Worm (Caenorhabditis elegans) whole organism, L1 larva: ENCODE data around the gene ins-5.
A peak's percentile ranks its signal among the peaks of the same experiment; 100 is the strongest.

Experiments used
- C34B4.2 ChIP-seq: sonication (generic microtip); optimal IDR thresholded peaks from 2 replicates; lab custom pipeline; 2017; ENCODE audit warnings: mild to moderate bottlenecking, missing genetic modification characterization, missing compliant biosample characterization
- alr-1 ChIP-seq: fragments of 200-800 bp; sonication (Bioruptor generic); optimal IDR thresholded peaks from 2 replicates; lab custom pipeline; 2018; ENCODE audit warnings: borderline replicate concordance, mild to moderate bottlenecking, missing genetic modification characterization, missing compliant biosample characterization
- ceh-63 ChIP-seq: fragments of 200-800 bp; sonication (Bioruptor generic); optimal IDR thresholded peaks from 2 replicates; lab custom pipeline; 2018; ENCODE audit warnings: mild to moderate bottlenecking, missing genetic modification characterization, missing compliant biosample characterization
- ceh-88 ChIP-seq: fragments of 200-800 bp; sonication (Bioruptor generic); IDR thresholded peaks from 2 replicates; pipeline ENCODE4 v1.3.6; 2022; ENCODE audit warnings: missing genetic modification characterization, missing compliant biosample characterization
- ces-1 ChIP-seq: fragments of 150-350 bp; optimal IDR thresholded peaks from 2 replicates; lab custom pipeline; 2014; ENCODE audit warnings: missing biosample characterization, missing genetic modification reagents, missing genetic modification characterization
- dsc-1 ChIP-seq: sonication (generic microtip); optimal IDR thresholded peaks from 2 replicates; lab custom pipeline; 2016; ENCODE audit warnings: mild to moderate bottlenecking, missing genetic modification characterization, missing compliant biosample characterization
- efl-1 ChIP-seq, 4 experiments: fragments of 150-350 bp; optimal IDR thresholded peaks in 3 of 4; peaks in 1 of 4; 1 replicate in 1 of 4; 2 replicates in 3 of 4; lab custom pipeline; 2014; ENCODE audit warnings: missing biosample characterization in 2 of 4, missing genetic modification characterization in 2 of 4, missing genetic modification reagents in 2 of 4
- elt-2 ChIP-seq: sonication (generic microtip); optimal IDR thresholded peaks from 2 replicates; lab custom pipeline; 2016; ENCODE audit warnings: missing genetic modification characterization, mild to moderate bottlenecking, inconsistent platforms, missing compliant biosample characterization, missing genetic modification reagents
- fkh-10 ChIP-seq: sonication (generic microtip); optimal IDR thresholded peaks from 2 replicates; lab custom pipeline; 2017; ENCODE audit warnings: missing biosample characterization, missing genetic modification reagents, missing genetic modification characterization
- fos-1 ChIP-seq: fragments of 150-350 bp; optimal IDR thresholded peaks from 2 replicates; lab custom pipeline; 2014; ENCODE audit warnings: missing biosample characterization, missing genetic modification characterization
- hpl-2 ChIP-seq: fragments of 150-350 bp; optimal IDR thresholded peaks from 2 replicates; lab custom pipeline; 2014; ENCODE audit warnings: missing biosample characterization, missing genetic modification reagents, missing genetic modification characterization
- irx-1 ChIP-seq: sonication (generic microtip); optimal IDR thresholded peaks from 2 replicates; lab custom pipeline; 2016; ENCODE audit warnings: missing genetic modification characterization, missing compliant biosample characterization
- isw-1 ChIP-seq: fragments of 200-800 bp; sonication (Bioruptor generic); IDR thresholded peaks from 2 replicates; pipeline ENCODE4 v1.3.6; 2022; ENCODE audit warnings: missing genetic modification characterization, missing compliant biosample characterization
- jun-1 ChIP-seq: fragments of 150-350 bp; optimal IDR thresholded peaks from 2 replicates; lab custom pipeline; 2014; ENCODE audit warnings: missing biosample characterization, missing genetic modification reagents, missing genetic modification characterization
- lin-14 ChIP-seq: fragments of 200-800 bp; sonication (Bioruptor generic); optimal IDR thresholded peaks from 2 replicates; lab custom pipeline; 2018; ENCODE audit warnings: mild to moderate bottlenecking, missing genetic modification characterization, moderate library complexity, missing compliant biosample characterization
- lin-15B ChIP-seq: fragments of 150-350 bp; sonication (generic microtip); optimal IDR thresholded peaks from 3 replicates; lab custom pipeline; 2014; ENCODE audit warnings: missing biosample characterization, missing genetic modification characterization
- lin-35 ChIP-seq, 2 experiments: fragments of 150-350 bp; optimal IDR thresholded peaks; 2 replicates each; lab custom pipeline; 2014; ENCODE audit warnings: missing biosample characterization in 2 of 2, missing genetic modification characterization in 2 of 2, missing genetic modification reagents in 2 of 2
- lin-39 ChIP-seq: fragments of 150-350 bp; optimal IDR thresholded peaks from 2 replicates; lab custom pipeline; 2014; ENCODE audit warnings: missing biosample characterization, missing genetic modification reagents, missing genetic modification characterization
- lsy-2 ChIP-seq, 2 experiments: fragments of 150-350 bp; optimal IDR thresholded peaks; 2 replicates each; lab custom pipeline; 2014; ENCODE audit warnings: missing biosample characterization in 2 of 2, missing genetic modification characterization in 2 of 2
- mab-9 ChIP-seq: fragments of 200-800 bp; sonication (Bioruptor generic); IDR thresholded peaks from 2 replicates; pipeline ENCODE4 v1.3.6; 2022; ENCODE audit warnings: missing genetic modification reagents, missing genetic modification characterization, missing compliant biosample characterization
- mdl-1 ChIP-seq, 2 experiments: fragments of 150-350 bp; optimal IDR thresholded peaks; 2 replicates each; lab custom pipeline; 2014 to 2017; ENCODE audit warnings: missing biosample characterization in 2 of 2, missing genetic modification characterization in 2 of 2, inconsistent platforms in 1 of 2
- nhr-19 ChIP-seq: fragments of 200-800 bp; sonication (Bioruptor generic); conservative IDR thresholded peaks from 2 replicates; pipeline ENCODE4 v1.3.6; 2022; ENCODE audit warnings: missing genetic modification characterization, missing compliant biosample characterization
- nhr-20 ChIP-seq: sonication (generic microtip); optimal IDR thresholded peaks from 2 replicates; lab custom pipeline; 2016; ENCODE audit warnings: mild to moderate bottlenecking, missing genetic modification characterization, missing compliant biosample characterization
- nhr-47 ChIP-seq: sonication (generic microtip); optimal IDR thresholded peaks from 2 replicates; lab custom pipeline; 2016; ENCODE audit warnings: mild to moderate bottlenecking, missing genetic modification characterization, moderate library complexity, missing compliant biosample characterization
- nhr-71 ChIP-seq: sonication (generic microtip); optimal IDR thresholded peaks from 2 replicates; lab custom pipeline; 2016; ENCODE audit warnings: mild to moderate bottlenecking, missing genetic modification characterization, moderate library complexity, missing compliant biosample characterization
- nhr-84 ChIP-seq: sonication (generic microtip); optimal IDR thresholded peaks from 2 replicates; lab custom pipeline; 2017; ENCODE audit warnings: missing biosample characterization, missing genetic modification characterization
- nhr-85 ChIP-seq: sonication (generic microtip); peaks from one replicate; lab custom pipeline; 2016; ENCODE audit warnings: missing genetic modification characterization, inconsistent platforms, missing compliant biosample characterization
- nhr-90 ChIP-seq: sonication (generic microtip); optimal IDR thresholded peaks from 2 replicates; lab custom pipeline; 2016; ENCODE audit warnings: mild to moderate bottlenecking, missing genetic modification characterization, missing compliant biosample characterization; ENCODE audit not compliant: poor library complexity
- pqm-1 ChIP-seq: sonication (generic microtip); optimal IDR thresholded peaks from 3 replicates; lab custom pipeline; 2017; ENCODE audit warnings: missing biosample characterization, missing genetic modification characterization
- rnt-1 ChIP-seq: sonication (generic microtip); optimal IDR thresholded peaks from 2 replicates; lab custom pipeline; 2016; ENCODE audit warnings: mild to moderate bottlenecking, missing genetic modification characterization, moderate library complexity, missing compliant biosample characterization
- snu-23 ChIP-seq: sonication (generic microtip); optimal IDR thresholded peaks from 2 replicates; lab custom pipeline; 2016; ENCODE audit warnings: missing genetic modification characterization, missing compliant biosample characterization
- sup-37 ChIP-seq: fragments of 200-800 bp; sonication (Bioruptor generic); optimal IDR thresholded peaks from 2 replicates; lab custom pipeline; 2018; ENCODE audit warnings: mild to moderate bottlenecking, missing genetic modification characterization, missing compliant biosample characterization
- swsn-7 ChIP-seq: sonication (generic microtip); optimal IDR thresholded peaks from 2 replicates; lab custom pipeline; 2016; ENCODE audit warnings: missing genetic modification characterization, missing compliant biosample characterization
- tbx-2 ChIP-seq: sonication (generic microtip); optimal IDR thresholded peaks from 2 replicates; lab custom pipeline; 2016; ENCODE audit warnings: missing genetic modification characterization, missing compliant biosample characterization
- tlp-1 ChIP-seq: fragments of 150-350 bp; optimal IDR thresholded peaks from 2 replicates; lab custom pipeline; 2014; ENCODE audit warnings: missing biosample characterization, missing genetic modification characterization
- unc-130 ChIP-seq: fragments of 150-350 bp; optimal IDR thresholded peaks from 2 replicates; lab custom pipeline; 2017; ENCODE audit warnings: missing biosample characterization, missing genetic modification characterization, inconsistent platforms
- xbp-1 ChIP-seq: sonication (generic microtip); optimal IDR thresholded peaks from 2 replicates; lab custom pipeline; 2016; ENCODE audit warnings: missing genetic modification characterization, missing compliant biosample characterization
- zag-1 ChIP-seq: fragments of 150-350 bp; optimal IDR thresholded peaks from 2 replicates; lab custom pipeline; 2014; ENCODE audit warnings: missing biosample characterization, missing genetic modification characterization

Gene ins-5

DNA sequence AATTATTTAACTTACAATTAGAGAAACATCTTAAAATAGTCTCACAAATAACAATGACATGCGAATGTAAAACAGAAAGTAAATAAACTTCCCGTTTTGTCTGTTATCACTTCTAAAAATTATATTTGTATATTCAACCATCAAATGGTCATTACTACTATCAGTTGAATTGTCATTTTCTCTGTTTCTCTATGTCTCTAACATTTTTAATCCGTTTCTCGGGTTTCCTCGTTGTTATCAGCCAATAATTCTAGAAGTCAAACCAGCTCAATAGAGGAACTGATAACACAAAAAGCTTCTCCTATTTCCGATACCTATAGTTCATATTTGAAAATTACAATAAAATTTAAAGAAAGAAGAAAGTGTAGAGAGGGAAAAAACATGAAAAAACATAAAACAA is 29.3 kb downstream of the ins-5 start:
- no peak for TF ChIP-seq ceh-63 (GFP tag; lab: Kevin White, UChicago)
- peak; percentile 93 for TF ChIP-seq pqm-1 (tag; lab: Kevin White, UChicago)
- no peak for TF ChIP-seq lin-35 (GFP tag; optimal IDR thresholded peaks at IDR 0.05; lab: Kevin White, UChicago)
- TF ChIP-seq lin-14 (GFP tag; lab: Kevin White, UChicago) = peak; percentile 56
- TF ChIP-seq hpl-2 (GFP tag; lab: Kevin White, UChicago) = no peak
- no peak for TF ChIP-seq irx-1 (tag; lab: Kevin White, UChicago)
- peak; percentile 56 for TF ChIP-seq nhr-71 (tag; lab: Kevin White, UChicago)
- peak; percentile 55 for TF ChIP-seq jun-1 (tag; lab: Kevin White, UChicago)
- TF ChIP-seq ces-1 (GFP tag; lab: Kevin White, UChicago) = no peak
- TF ChIP-seq fkh-10 (GFP tag; lab: Kevin White, UChicago) = no peak
- peak; percentile 42 for TF ChIP-seq nhr-20
- TF ChIP-seq lsy-2 (tag; optimal IDR thresholded peaks at IDR 0.05; lab: Kevin White, UChicago) = peak in 1 of 2 experiments; percentile 36
- TF ChIP-seq nhr-90 (tag; lab: Kevin White, UChicago) = peak; percentile 43
- TF ChIP-seq xbp-1 (tag; lab: Kevin White, UChicago) = no peak
- TF ChIP-seq elt-2 = peak; percentile 100
- peak; percentile 74 for TF ChIP-seq tlp-1 (tag; lab: Kevin White, UChicago)
- TF ChIP-seq mab-9 (GFP tag; lab: Robert Waterston, UW) = no peak
- no peak for TF ChIP-seq nhr-85
- TF ChIP-seq efl-1 (optimal IDR thresholded peaks at IDR 0.05; lab: Kevin White, UChicago) = no peak
- TF ChIP-seq efl-1 (GFP tag; optimal IDR thresholded peaks at IDR 0.05 in 1 of 2; lab: Kevin White, UChicago) = peak in 1 of 2 experiments; percentile 73
- no peak for TF ChIP-seq ceh-88 (GFP tag; lab: Robert Waterston, UW)
- TF ChIP-seq sup-37 (GFP tag; lab: Kevin White, UChicago) = no peak

DNA sequence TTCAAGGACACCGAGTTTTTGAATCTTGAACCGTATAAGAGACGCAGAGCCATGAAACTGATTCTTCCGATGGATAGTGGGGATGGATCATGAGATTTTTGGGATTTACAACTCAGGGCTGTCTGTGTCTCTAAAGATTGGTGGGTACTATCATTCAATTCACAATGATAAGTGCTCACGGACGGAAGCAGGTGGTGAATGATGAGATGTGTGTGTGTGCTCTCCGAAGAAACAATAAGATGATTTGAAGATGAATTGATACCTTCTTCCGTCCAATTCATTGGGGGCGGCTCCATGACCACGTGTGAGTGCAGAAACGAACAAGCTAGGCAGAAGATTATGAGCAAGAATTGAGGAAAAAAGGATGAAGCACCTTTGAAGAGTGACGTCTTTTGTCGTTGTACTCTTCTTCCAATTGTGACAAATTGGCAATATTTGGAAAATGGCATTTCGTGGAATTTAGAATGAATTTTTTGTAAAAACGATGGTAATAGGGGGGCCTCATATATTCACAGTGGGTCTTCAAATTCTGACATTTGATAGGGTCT is 31.3 kb downstream of the ins-5 start:
- TF ChIP-seq C34B4.2 (tag; lab: Kevin White, UChicago) (no peak), nhr-20 (peak; percentile 31), lin-15B (tag; lab: Kevin White, UChicago) (no peak), mdl-1 (tag; optimal IDR thresholded peaks at IDR 0.05; lab: Kevin White, UChicago) (peak in 1 of 2 experiments; percentile 32), nhr-71 (tag; lab: Kevin White, UChicago) (peak; percentile 80), lin-14 (GFP tag; lab: Kevin White, UChicago) (peak; percentile 86), alr-1 (no peak), zag-1 (tag; lab: Kevin White, UChicago) (no peak), lsy-2 (tag; optimal IDR thresholded peaks at IDR 0.05; lab: Kevin White, UChicago) (peak; percentile 3 to 51), snu-23 (GFP tag; lab: Kevin White, UChicago) (peak; percentile 46), dsc-1 (peak; percentile 75), nhr-19 (GFP tag; lab: Robert Waterston, UW) (peak; percentile 38; the same call in 1 of the 2 replicates), lin-39 (peak; percentile 19), nhr-47 (tag; lab: Kevin White, UChicago) (peak; percentile 3), swsn-7 (peak; percentile 12), unc-130 (tag; lab: Kevin White, UChicago) (peak; percentile 7), rnt-1 (peak; percentile 66), efl-1 (optimal IDR thresholded peaks at IDR 0.05; lab: Kevin White, UChicago) (peak; percentile 12 to 20), efl-1 (GFP tag; optimal IDR thresholded peaks at IDR 0.05 in 1 of 2; lab: Kevin White, UChicago) (peak in 1 of 2 experiments; percentile 84), nhr-84 (tag; lab: Kevin White, UChicago) (no peak)

- no peak for TF ChIP-seq nhr-84 (tag; lab: Kevin White, UChicago)
- no peak for TF ChIP-seq jun-1 (tag; lab: Kevin White, UChicago)
- no peak for TF ChIP-seq efl-1 (optimal IDR thresholded peaks at IDR 0.05; lab: Kevin White, UChicago)
- no peak for TF ChIP-seq efl-1 (GFP tag; optimal IDR thresholded peaks at IDR 0.05 in 1 of 2; lab: Kevin White, UChicago)
- TF ChIP-seq fos-1 (tag; lab: Kevin White, UChicago) = no peak
- TF ChIP-seq isw-1 (GFP tag; lab: Robert Waterston, UW) = no peak
- no peak for TF ChIP-seq tbx-2
- TF ChIP-seq nhr-19 (GFP tag; lab: Robert Waterston, UW) = no peak
These were observed 33.7 kb downstream of the ins-5 start, which contains the start of gene frpr-16 for ce11 chrII:6031106-6031505. Gene frpr-16 (minus strand): TSS chrII:6031206.
